Fruit fly (Drosophila melanogaster) whole organism, embryonic: ENCODE data around the gene CG14961.

Source experiments
- Atf3 ChIP-seq: fragments of 200-800 bp; sonication (Bioruptor generic); optimal IDR thresholded peaks from 3 replicates; lab custom pipeline; 2016; ENCODE audit warnings: missing biosample characterization, missing genetic modification characterization
- CG11723 ChIP-seq: fragments of 200-800 bp; sonication (Bioruptor generic); optimal IDR thresholded peaks from 2 replicates; lab custom pipeline; 2017; ENCODE audit warnings: missing biosample characterization, mild to moderate bottlenecking, missing genetic modification characterization
- CG12155 ChIP-seq: fragments of 200-800 bp; sonication (Bioruptor generic); optimal IDR thresholded peaks from 3 replicates; lab custom pipeline; 2016; ENCODE audit warnings: missing biosample characterization, missing genetic modification characterization
- CG12299 ChIP-seq: fragments of 200-800 bp; sonication (Bioruptor generic); optimal IDR thresholded peaks from 2 replicates; lab custom pipeline; 2018; ENCODE audit warnings: missing biosample characterization, mild to moderate bottlenecking, missing genetic modification characterization
- CG12391 ChIP-seq: fragments of 200-800 bp; sonication (Bioruptor generic); optimal IDR thresholded peaks from 3 replicates; lab custom pipeline; 2018; ENCODE audit warnings: missing biosample characterization, mild to moderate bottlenecking, missing genetic modification characterization, moderate library complexity
- CG12942 ChIP-seq: fragments of 200-800 bp; sonication (Bioruptor generic); optimal IDR thresholded peaks from 3 replicates; lab custom pipeline; 2016; ENCODE audit warnings: missing biosample characterization, missing genetic modification characterization
- CG13775 ChIP-seq: fragments of 200-800 bp; sonication (Bioruptor generic); optimal IDR thresholded peaks from 3 replicates; lab custom pipeline; 2017; ENCODE audit warnings: missing biosample characterization, mild to moderate bottlenecking, missing genetic modification characterization
- CG1602 ChIP-seq: fragments of 200-800 bp; sonication (Bioruptor generic); optimal IDR thresholded peaks from 3 replicates; lab custom pipeline; 2016; ENCODE audit warnings: missing biosample characterization, missing genetic modification characterization
- CG1603 ChIP-seq: fragments of 200-800 bp; sonication (Bioruptor generic); optimal IDR thresholded peaks from 2 replicates; lab custom pipeline; 2019; ENCODE audit warnings: missing biosample characterization, mild to moderate bottlenecking, missing genetic modification characterization, moderate library complexity
- CG34376 ChIP-seq: fragments of 200-800 bp; sonication (Bioruptor generic); optimal IDR thresholded peaks from 2 replicates; lab custom pipeline; 2018; ENCODE audit warnings: missing biosample characterization, mild to moderate bottlenecking, missing genetic modification characterization
- CG34422 ChIP-seq: fragments of 200-800 bp; sonication (Bioruptor generic); IDR thresholded peaks from 3 replicates; pipeline ENCODE4 v1.3.6; 2022; ENCODE audit warnings: missing biosample characterization, missing genetic modification characterization
- CG3995 ChIP-seq: fragments of 200-800 bp; sonication (Bioruptor generic); optimal IDR thresholded peaks from 3 replicates; lab custom pipeline; 2016; ENCODE audit warnings: missing biosample characterization, missing genetic modification characterization
- CG4282 ChIP-seq: fragments of 200-800 bp; sonication (Bioruptor generic); optimal IDR thresholded peaks from 2 replicates; lab custom pipeline; 2016; ENCODE audit warnings: missing biosample characterization, missing genetic modification characterization
- CG4328 ChIP-seq: fragments of 200-800 bp; sonication (Bioruptor generic); optimal IDR thresholded peaks from 3 replicates; lab custom pipeline; 2017; ENCODE audit warnings: missing biosample characterization, missing genetic modification reagents, missing genetic modification characterization
- CG5245 ChIP-seq: fragments of 200-800 bp; sonication (Bioruptor generic); optimal IDR thresholded peaks from 3 replicates; lab custom pipeline; 2016; ENCODE audit warnings: missing biosample characterization, missing genetic modification characterization
- CG6654 ChIP-seq: fragments of 200-800 bp; sonication (Bioruptor generic); optimal IDR thresholded peaks from 2 replicates; lab custom pipeline; 2017; ENCODE audit warnings: missing biosample characterization, mild to moderate bottlenecking, missing genetic modification characterization
- CTCF ChIP-seq: fragments of 200-800 bp; sonication (Bioruptor generic); optimal IDR thresholded peaks from 2 replicates; lab custom pipeline; 2017; ENCODE audit warnings: missing biosample characterization, mild to moderate bottlenecking, missing genetic modification characterization, moderate library complexity
- Camta ChIP-seq: fragments of 200-800 bp; sonication (Bioruptor generic); optimal IDR thresholded peaks from 2 replicates; lab custom pipeline; 2016; ENCODE audit warnings: missing biosample characterization, missing genetic modification characterization
- Doc2 ChIP-seq: fragments of 200-800 bp; sonication (Bioruptor generic); IDR thresholded peaks from 2 replicates; pipeline ENCODE4 v1.3.6; 2022; ENCODE audit warnings: missing biosample characterization, missing genetic modification characterization
- ERR ChIP-seq: fragments of 200-800 bp; sonication (Bioruptor generic); optimal IDR thresholded peaks from 2 replicates; lab custom pipeline; 2016; ENCODE audit warnings: missing biosample characterization, missing genetic modification characterization
- Ets65A ChIP-seq: fragments of 200-800 bp; sonication (Bioruptor generic); peaks from one replicate; lab custom pipeline; 2016; ENCODE audit warnings: missing biosample characterization, missing genetic modification characterization
- Fer3 ChIP-seq: fragments of 200-800 bp; sonication (Bioruptor generic); optimal IDR thresholded peaks from 2 replicates; lab custom pipeline; 2018; ENCODE audit warnings: missing biosample characterization, mild to moderate bottlenecking, missing genetic modification characterization, moderate library complexity
- HmgZ ChIP-seq: fragments of 200-800 bp; sonication (Bioruptor generic); optimal IDR thresholded peaks from 2 replicates; lab custom pipeline; 2018; ENCODE audit warnings: missing biosample characterization, mild to moderate bottlenecking, missing genetic modification characterization
- Med ChIP-seq: fragments of 200-800 bp; sonication (Bioruptor generic); peaks from one replicate; lab custom pipeline; 2016; ENCODE audit warnings: missing biosample characterization, missing genetic modification characterization, mild to moderate bottlenecking, inconsistent platforms, moderate library complexity
- Pdp1 ChIP-seq, 2 experiments: fragments of 200-800 bp; sonication (Bioruptor generic); optimal IDR thresholded peaks; 3 replicates each; lab custom pipeline; 2016; ENCODE audit warnings: missing biosample characterization in 2 of 2, missing genetic modification characterization in 2 of 2, mild to moderate bottlenecking in 1 of 2, moderate library complexity in 1 of 2
- TFAM ChIP-seq: fragments of 200-800 bp; sonication (Bioruptor generic); optimal IDR thresholded peaks from 2 replicates; lab custom pipeline; 2017; ENCODE audit warnings: missing biosample characterization, missing genetic modification characterization, inconsistent platforms
- al ChIP-seq: fragments of 200-800 bp; sonication (Bioruptor generic); IDR thresholded peaks from 2 replicates; pipeline ENCODE4 v1.3.6; 2022; ENCODE audit warnings: missing biosample characterization, missing genetic modification characterization
- caup ChIP-seq: fragments of 200-800 bp; sonication (Bioruptor generic); optimal IDR thresholded peaks from 3 replicates; lab custom pipeline; 2017; ENCODE audit warnings: missing biosample characterization, mild to moderate bottlenecking, missing genetic modification characterization, moderate library complexity; ENCODE audit not compliant: severe bottlenecking
- crol ChIP-seq: fragments of 200-800 bp; sonication (Bioruptor generic); IDR thresholded peaks from 2 replicates; pipeline ENCODE4 v1.3.6; 2022; ENCODE audit warnings: missing biosample characterization, missing genetic modification characterization
- dysf ChIP-seq: fragments of 200-800 bp; sonication (Bioruptor generic); IDR thresholded peaks from 3 replicates; pipeline ENCODE4 v1.3.6; 2022; ENCODE audit warnings: missing biosample characterization, missing genetic modification characterization
- fd96Cb ChIP-seq: fragments of 200-800 bp; sonication (Bioruptor generic); optimal IDR thresholded peaks from 2 replicates; lab custom pipeline; 2018; ENCODE audit warnings: missing biosample characterization, mild to moderate bottlenecking, missing genetic modification characterization, moderate library complexity
- fu2 ChIP-seq: fragments of 200-800 bp; sonication (Bioruptor generic); optimal IDR thresholded peaks from 2 replicates; lab custom pipeline; 2016; ENCODE audit warnings: missing biosample characterization, missing genetic modification characterization
- gce ChIP-seq: fragments of 200-800 bp; sonication (Bioruptor generic); IDR thresholded peaks from 3 replicates; pipeline ENCODE4 v1.3.6; 2022; ENCODE audit warnings: missing biosample characterization, missing genetic modification characterization
- grau ChIP-seq: fragments of 200-800 bp; optimal IDR thresholded peaks from 3 replicates; lab custom pipeline; 2019; ENCODE audit warnings: missing biosample characterization, mild to moderate bottlenecking, missing genetic modification characterization, moderate library complexity
- h ChIP-seq: fragments of >200 bp; optimal IDR thresholded peaks from 2 replicates; lab custom pipeline; 2017
- hbn ChIP-seq: fragments of 200-800 bp; sonication (Bioruptor generic); IDR thresholded peaks from 2 replicates; pipeline ENCODE4 v1.3.6; 2022; ENCODE audit warnings: missing biosample characterization, missing genetic modification characterization; ENCODE audit not compliant: partially characterized antibody
- hkb ChIP-seq, 2 experiments: fragments of 200-800 bp in 1 of 2; fragments of >200 bp in 1 of 2; sonication (Bioruptor generic) in 1 of 2; IDR thresholded peaks in 1 of 2; optimal IDR thresholded peaks in 1 of 2; 2 replicates each; pipeline versions ENCODE4 v1.3.6 to Lab custom; 2017 to 2022; ENCODE audit warnings: missing biosample characterization in 1 of 2, missing genetic modification characterization in 1 of 2
- hth ChIP-seq: fragments of >200 bp; optimal IDR thresholded peaks from 2 replicates; lab custom pipeline; 2017; ENCODE audit warnings: inconsistent platforms
- klu ChIP-seq: fragments of 200-800 bp; sonication (Bioruptor generic); IDR thresholded peaks from 2 replicates; pipeline ENCODE4 v1.3.6; 2022; ENCODE audit warnings: missing biosample characterization, missing genetic modification characterization
- lbe ChIP-seq: fragments of 200-800 bp; sonication (Bioruptor generic); optimal IDR thresholded peaks from 2 replicates; lab custom pipeline; 2016; ENCODE audit warnings: missing biosample characterization, mild to moderate bottlenecking, missing genetic modification characterization
- lilli ChIP-seq: fragments of 200-800 bp; sonication (Bioruptor generic); optimal IDR thresholded peaks from 3 replicates; lab custom pipeline; 2016; ENCODE audit warnings: missing biosample characterization, missing genetic modification characterization
- lola ChIP-seq, 3 experiments: fragments of >200 bp in 2 of 3; fragments of 200-800 bp in 1 of 3; sonication (Bioruptor generic) in 1 of 3; optimal IDR thresholded peaks; 2 replicates each; lab custom pipeline; 2017 to 2019; ENCODE audit warnings: missing biosample characterization in 3 of 3, missing genetic modification characterization in 3 of 3, mild to moderate bottlenecking in 1 of 3, moderate library complexity in 1 of 3
- mirr ChIP-seq: fragments of 200-800 bp; sonication (Bioruptor generic); optimal IDR thresholded peaks from 3 replicates; lab custom pipeline; 2018; ENCODE audit warnings: missing biosample characterization, mild to moderate bottlenecking, missing genetic modification characterization
- peb ChIP-seq: fragments of 200-800 bp; sonication (Bioruptor generic); IDR thresholded peaks from 2 replicates; pipeline ENCODE4 v1.3.6; 2022; ENCODE audit warnings: missing biosample characterization, missing genetic modification characterization
- phol ChIP-seq: fragments of 200-800 bp; sonication (Bioruptor generic); optimal IDR thresholded peaks from 3 replicates; lab custom pipeline; 2018; ENCODE audit warnings: missing biosample characterization, mild to moderate bottlenecking, missing genetic modification characterization, moderate library complexity
- sisA ChIP-seq: fragments of 200-800 bp; sonication (Bioruptor generic); IDR thresholded peaks from 2 replicates; pipeline ENCODE4 v1.3.6; 2022; ENCODE audit warnings: missing biosample characterization, missing genetic modification characterization
- sqz ChIP-seq: fragments of 200-800 bp; sonication (Bioruptor generic); optimal IDR thresholded peaks from 3 replicates; lab custom pipeline; 2018; ENCODE audit warnings: missing biosample characterization, mild to moderate bottlenecking, missing genetic modification characterization
- zen ChIP-seq: fragments of 200-800 bp; sonication (Bioruptor generic); optimal IDR thresholded peaks from 3 replicates; lab custom pipeline; 2018; ENCODE audit warnings: missing biosample characterization, mild to moderate bottlenecking, missing genetic modification characterization, moderate library complexity

Gene CG14961

DNA sequence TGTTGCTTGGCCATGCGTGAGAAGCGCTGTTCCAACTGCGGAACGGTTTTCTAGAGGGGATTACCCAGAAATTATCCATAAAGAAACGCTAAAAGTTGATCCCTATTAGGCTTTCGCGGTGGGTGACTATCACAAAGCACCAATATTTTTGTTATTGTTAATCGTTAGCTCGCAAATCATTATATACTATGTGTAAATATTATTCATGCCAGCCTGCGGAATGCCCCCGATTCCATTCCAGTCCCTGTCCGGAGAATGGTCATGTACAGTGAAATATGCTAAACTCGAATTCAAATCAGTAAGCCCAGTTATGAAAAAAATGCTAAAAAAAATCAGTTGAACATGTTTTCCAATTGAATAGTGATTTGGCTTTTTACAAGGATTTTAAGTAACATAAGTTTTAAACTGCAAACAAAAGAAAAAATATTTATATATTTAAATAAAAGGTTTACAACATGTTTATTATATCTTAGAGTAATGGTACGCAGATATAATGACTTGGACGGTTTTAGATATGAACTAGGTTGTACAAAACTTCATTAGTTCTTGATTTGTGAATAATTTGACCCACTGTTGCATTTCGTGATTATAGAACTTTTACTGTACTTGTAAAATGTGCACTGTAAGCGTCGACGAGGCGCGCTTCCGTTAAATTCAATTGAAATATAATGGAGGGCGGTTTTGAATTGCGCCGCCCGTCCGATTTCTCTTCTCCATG, 47.5 kb downstream of the CG14961 start:
- TF ChIP-seq zen (no peak), grau (tag; lab: Kevin White, UChicago) (peak; percentile 54), Med (peak; percentile 52), phol (tag; lab: Kevin White, UChicago) (no peak), CG12391 (tag; lab: Kevin White, UChicago) (no peak), sisA (no peak)

DNA sequence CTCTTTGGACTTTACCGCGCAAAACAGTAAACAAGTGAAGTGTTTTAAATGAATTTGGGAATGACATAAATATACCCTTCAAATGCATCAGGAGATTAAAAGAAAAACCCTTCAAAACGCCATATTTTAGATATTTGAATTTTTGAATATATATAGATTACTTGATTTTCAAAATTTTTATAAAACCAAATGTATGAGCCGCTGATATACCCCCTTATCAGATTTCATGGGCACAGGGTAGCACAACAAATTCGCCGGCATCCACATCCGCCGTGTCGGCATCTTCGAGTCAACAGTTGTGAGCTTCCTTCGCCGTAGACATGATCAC, 48.1 kb downstream of the CG14961 start, which contains the start of gene Ids:
Ids (plus strand) TSS at position 304 of the 328 bp plus-strand sequence.
- TF ChIP-seq caup (peak; percentile 63), klu (peak; percentile 58; the same call in 1 of the 2 replicates), CG3995 (GFP tag; lab: Kevin White, UChicago) (no peak), CG1602 (GFP tag; lab: Kevin White, UChicago) (peak; percentile 47), CG34422 (GFP tag; lab: Robert Waterston, UW) (peak; percentile 67; the same call in 1 of the 3 replicates), ERR (GFP tag; lab: Kevin White, UChicago) (no peak), fu2 (no peak), Camta (peak; percentile 45), peb (GFP tag; lab: Robert Waterston, UW) (peak; percentile 35; the same call in 1 of the 2 replicates), Atf3 (no peak), Doc2 (GFP tag; lab: Robert Waterston, UW) (no peak), h (lab: Kevin White, UChicago) (no peak), Ets65A (peak; percentile 92), hkb (optimal IDR thresholded peaks at IDR 0.05; lab: Kevin White, UChicago) (no peak), hkb (GFP tag; IDR thresholded peaks at IDR 0.05; lab: Robert Waterston, UW) (peak; percentile 75), hth (lab: Kevin White, UChicago) (no peak), CG11723 (peak; percentile 30), CG4282 (GFP tag; lab: Kevin White, UChicago) (no peak), CG6654 (GFP tag; lab: Kevin White, UChicago) (peak; percentile 11), Med (peak; percentile 84), hbn (GFP tag; lab: Robert Waterston, UW) (no peak), crol (GFP tag; lab: Robert Waterston, UW) (peak; percentile 41; the same call in 1 of the 2 replicates), CG1603 (peak; percentile 27), lbe (peak; percentile 27), CG13775 (GFP tag; lab: Kevin White, UChicago) (peak; percentile 54), fd96Cb (tag; lab: Kevin White, UChicago) (peak; percentile 71), CG34376 (no peak), CG12299 (tag; lab: Kevin White, UChicago) (no peak), gce (GFP tag; lab: Robert Waterston, UW) (peak; percentile 61; the same call in 1 of the 3 replicates), Fer3 (tag; lab: Kevin White, UChicago) (peak; percentile 68), lola (GFP tag; optimal IDR thresholded peaks at IDR 0.05; lab: Kevin White, UChicago) (peak in 1 of 3 experiments; percentile 13), TFAM (GFP tag; lab: Kevin White, UChicago) (no peak), CTCF (GFP tag; lab: Kevin White, UChicago) (no peak), CG12942 (peak; percentile 45), CG4328 (no peak), lilli (peak; percentile 66), HmgZ (tag; lab: Kevin White, UChicago) (peak; percentile 41), al (GFP tag; lab: Robert Waterston, UW) (peak; percentile 57; the same call in 1 of the 2 replicates), dysf (peak; percentile 84), sqz (GFP tag; lab: Kevin White, UChicago) (no peak), Pdp1 (GFP tag; optimal IDR thresholded peaks at IDR 0.05; lab: Kevin White, UChicago) (peak; percentile 38 to 39), mirr (no peak), CG12155 (GFP tag; lab: Kevin White, UChicago) (peak; percentile 26), phol (tag; lab: Kevin White, UChicago) (peak; percentile 65), zen (peak; percentile 55), CG5245 (GFP tag; lab: Kevin White, UChicago) (peak; percentile 16)
